Fruit fly (Drosophila melanogaster): ENCODE measurements around the gene CG18675.

dm6 chr3L:4236097-4236572 lies 62.5 kb downstream of the CG18675 start, which contains the start of gene ImpL2:
- no peak for TF ChIP-seq esn (GFP tag; optimal IDR thresholded peaks at IDR 0.05)
- no peak for TF ChIP-seq ss (GFP tag; optimal IDR thresholded peaks at IDR 0.05)
- no peak for TF ChIP-seq Met (GFP tag; optimal IDR thresholded peaks at IDR 0.05)
- TF ChIP-seq CG6854 (GFP tag; optimal IDR thresholded peaks at IDR 0.05) = no peak
- no peak for TF ChIP-seq CG7368 (GFP tag; optimal IDR thresholded peaks at IDR 0.05)
- no peak for TF ChIP-seq CG34406 (GFP tag; optimal IDR thresholded peaks at IDR 0.05)
- TF ChIP-seq CG8632 (GFP tag; optimal IDR thresholded peaks at IDR 0.05) = no peak
- no peak for TF ChIP-seq Lpt (GFP tag; optimal IDR thresholded peaks at IDR 0.05)
- TF ChIP-seq Sox14 (GFP tag; optimal IDR thresholded peaks at IDR 0.05) = no peak
- TF ChIP-seq CG11762 (GFP tag; optimal IDR thresholded peaks at IDR 0.05; ENCODE audit: insufficient read depth) = no peak
- TF ChIP-seq pdm3 (GFP tag; optimal IDR thresholded peaks at IDR 0.05) = no peak
- TF ChIP-seq CG11902 (GFP tag; optimal IDR thresholded peaks at IDR 0.05) = no peak
- no peak for TF ChIP-seq net (GFP tag; optimal IDR thresholded peaks at IDR 0.05)
